Worm (Caenorhabditis elegans) whole organism, L4/young adult: ENCODE measurements around the gene cct-6.

Source experiments
- W03F9.2 ChIP-seq: fragments of 150-350 bp; optimal IDR thresholded peaks from 2 replicates; lab custom pipeline; 2014; ENCODE audit warnings: missing biosample characterization, missing genetic modification characterization
- him-1 ChIP-seq: sonication (generic microtip); optimal IDR thresholded peaks from 2 replicates; lab custom pipeline; 2016; ENCODE audit warnings: missing genotype, missing genetic modification reagents, missing genetic modification characterization, missing compliant biosample characterization

DNA sequence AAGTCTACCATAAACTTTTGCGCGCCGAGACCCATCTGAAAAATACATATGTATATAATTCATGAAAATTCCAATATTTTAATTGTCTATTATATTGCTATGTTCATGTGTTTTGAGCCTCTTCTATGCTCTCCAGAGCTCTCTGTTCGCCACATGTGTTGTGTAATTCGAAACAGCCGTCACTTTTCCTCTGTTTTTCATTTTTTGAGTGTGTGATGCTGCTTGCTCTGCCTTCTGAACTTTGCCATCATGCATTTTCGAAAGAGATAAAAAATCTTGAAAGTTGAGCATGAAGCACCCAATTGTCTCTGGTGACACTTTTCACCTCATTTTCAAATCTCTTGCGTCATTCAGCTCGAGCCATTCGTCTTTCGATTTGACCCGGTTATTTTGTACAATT is 16.8 kb upstream of the cct-6 start:
- TF ChIP-seq W03F9.2 (tag; lab: Kevin White, UChicago): no peak
- no peak for TF ChIP-seq him-1 (tag; lab: Kevin White, UChicago)
